Fruit fly (Drosophila melanogaster) whole organism: ENCODE measurements around the gene Naxd.

Experiments
- CG8478 ChIP-seq: fragments of >200 bp; optimal IDR thresholded peaks from 2 replicates; lab custom pipeline; 2018; ENCODE audit warnings: inconsistent platforms
- EcR ChIP-seq, 2 experiments: fragments of >200 bp; optimal IDR thresholded peaks; 2 replicates each; lab custom pipeline; 2017; ENCODE audit warnings: missing biosample characterization in 2 of 2, missing genetic modification characterization in 2 of 2, missing genetic modification reagents in 2 of 2
- pan ChIP-seq: fragments of >200 bp; optimal IDR thresholded peaks from 2 replicates; lab custom pipeline; 2017
- psq ChIP-seq: fragments of >200 bp; optimal IDR thresholded peaks from 2 replicates; lab custom pipeline; 2017
- usp ChIP-seq: fragments of >200 bp; optimal IDR thresholded peaks from 2 replicates; lab custom pipeline; 2017; ENCODE audit warnings: missing biosample characterization, missing genetic modification characterization, mixed read lengths

dm6 chr3L:19073029-19073908, 24.2 kb downstream of the Naxd start:
- TF ChIP-seq CG8478 (no peak), psq (no peak), usp (GFP tag; lab: Kevin White, UChicago) (no peak), EcR (GFP tag; optimal IDR thresholded peaks at IDR 0.05; lab: Kevin White, UChicago) (no peak), pan (lab: Kevin White, UChicago) (no peak)
